Fruit fly (Drosophila melanogaster) whole organism, wandering third instar larva: ENCODE data around the gene CG33702.

ENCODE experiments used
- CG32264 ChIP-seq: fragments of 200-800 bp; sonication (Bioruptor generic); optimal IDR thresholded peaks from 2 replicates; lab custom pipeline; 2016; ENCODE audit warnings: missing biosample characterization, missing genetic modification characterization
- CrebA ChIP-seq: fragments of 200-800 bp; sonication (Bioruptor generic); optimal IDR thresholded peaks from 2 replicates; lab custom pipeline; 2016; ENCODE audit warnings: missing biosample characterization, mild to moderate bottlenecking, missing genetic modification characterization, borderline replicate concordance
- OdsH ChIP-seq: fragments of 200-800 bp; sonication (Bioruptor generic); optimal IDR thresholded peaks from 2 replicates; lab custom pipeline; 2016; ENCODE audit warnings: missing biosample characterization, mild to moderate bottlenecking, missing genetic modification characterization
- Vsx2 ChIP-seq: fragments of 200-300, 225-300 bp; sonication (Bioruptor generic); optimal IDR thresholded peaks from 2 replicates; lab custom pipeline; 2018; ENCODE audit warnings: missing biosample characterization, missing genetic modification characterization; ENCODE audit not compliant: partially characterized antibody
- ey ChIP-seq: fragments of 200-800 bp; sonication (Bioruptor generic); optimal IDR thresholded peaks from 2 replicates; lab custom pipeline; 2016; ENCODE audit warnings: missing biosample characterization, missing genetic modification characterization
- pan ChIP-seq: fragments of >200 bp; optimal IDR thresholded peaks from 2 replicates; lab custom pipeline; 2017
- psq ChIP-seq: fragments of 200-800 bp; sonication (Bioruptor generic); optimal IDR thresholded peaks from 3 replicates; lab custom pipeline; 2017; ENCODE audit warnings: missing biosample characterization, mild to moderate bottlenecking, missing genetic modification characterization, moderate library complexity
- sage ChIP-seq: fragments of 200-800 bp; sonication (Bioruptor generic); optimal IDR thresholded peaks from 2 replicates; lab custom pipeline; 2016; ENCODE audit warnings: missing biosample characterization, mild to moderate bottlenecking, missing genetic modification characterization
- usp ChIP-seq: fragments of >200 bp; optimal IDR thresholded peaks from 2 replicates; lab custom pipeline; 2017; ENCODE audit warnings: missing biosample characterization, missing genetic modification characterization

DNA sequence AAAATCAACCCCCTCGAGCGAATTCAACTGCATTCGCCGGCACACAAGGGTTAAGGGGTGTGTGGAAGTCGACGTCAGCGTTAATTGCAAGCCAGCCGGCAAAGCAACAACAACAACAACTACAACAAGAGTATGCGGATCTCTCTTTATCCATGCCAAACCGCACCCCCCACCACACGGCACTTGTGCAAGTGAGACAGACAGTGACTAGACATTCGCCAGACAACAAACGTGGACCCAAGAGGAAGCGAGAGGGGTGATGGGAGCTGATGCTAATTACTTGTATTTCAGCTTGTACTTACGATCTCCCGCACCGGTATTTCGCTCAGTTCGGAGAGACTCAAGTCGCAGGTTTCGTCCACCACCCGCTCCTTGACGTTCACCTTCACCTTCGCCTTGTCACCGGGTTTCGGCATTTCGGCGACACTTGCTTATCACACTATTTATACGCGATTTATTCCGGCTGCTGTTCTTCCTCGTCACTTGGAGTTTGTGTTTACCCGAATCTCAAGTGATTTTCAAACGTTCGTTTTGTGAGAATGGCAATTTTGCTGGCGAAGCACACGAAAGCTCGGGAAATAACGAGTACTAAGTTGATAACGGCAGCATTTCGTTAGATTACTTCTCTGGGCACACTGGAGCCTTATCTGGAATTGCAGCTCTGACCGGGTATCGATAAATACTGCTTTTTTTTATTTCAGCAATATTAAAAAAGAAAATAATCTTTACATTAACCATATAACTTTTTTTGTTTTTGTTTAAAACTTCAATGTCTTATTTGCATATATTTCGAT, 4.0 kb downstream of the CG33702 start, which contains the start of gene CG3408:
- TF ChIP-seq usp = no peak
- no peak for TF ChIP-seq pan
- peak; percentile 92 for TF ChIP-seq Vsx2
- TF ChIP-seq psq (GFP tag; lab: Kevin White, UChicago) = peak; percentile 10
- TF ChIP-seq sage = no peak
- TF ChIP-seq CrebA = no peak
- TF ChIP-seq ey = no peak
- TF ChIP-seq CG32264 (GFP tag; lab: Kevin White, UChicago) = no peak
- TF ChIP-seq OdsH (GFP tag; lab: Kevin White, UChicago) = no peak
